Worm (Caenorhabditis elegans) whole organism, L4/young adult: ENCODE data around the gene let-2.

Source experiments
- W03F9.2 ChIP-seq: fragments of 150-350 bp; optimal IDR thresholded peaks from 2 replicates; lab custom pipeline; 2014; ENCODE audit warnings: missing biosample characterization, missing genetic modification characterization
- dao-5 ChIP-seq: sonication (generic microtip); optimal IDR thresholded peaks from 2 replicates; lab custom pipeline; 2016; ENCODE audit warnings: missing genotype, missing genetic modification characterization, moderate library complexity, missing compliant biosample characterization
- him-1 ChIP-seq: sonication (generic microtip); optimal IDR thresholded peaks from 2 replicates; lab custom pipeline; 2016; ENCODE audit warnings: missing genotype, missing genetic modification reagents, missing genetic modification characterization, missing compliant biosample characterization

- TF ChIP-seq dao-5 (tag; lab: Kevin White, UChicago) (no peak), him-1 (tag; lab: Kevin White, UChicago) (no peak), W03F9.2 (tag; lab: Kevin White, UChicago) (no peak)
Measured at ce11 chrX:16335396-16335795, 53.7 kb downstream of the let-2 start.
